Worm (Caenorhabditis elegans) whole organism, late embryonic: ENCODE results near the gene srx-46.

Experiments
- C38D4.7 ChIP-seq: fragments of 200-800 bp; sonication (Bioruptor generic); optimal IDR thresholded peaks from 2 replicates; lab custom pipeline; 2018; ENCODE audit warnings: mild to moderate bottlenecking, missing genetic modification characterization, moderate library complexity, missing compliant biosample characterization
- K02D7.2 ChIP-seq: sonication (generic microtip); optimal IDR thresholded peaks from 2 replicates; lab custom pipeline; 2017; ENCODE audit warnings: mild to moderate bottlenecking, missing genetic modification characterization, missing compliant biosample characterization
- K09A11.1 ChIP-seq: sonication (generic microtip); optimal IDR thresholded peaks from 2 replicates; lab custom pipeline; 2017; ENCODE audit warnings: antibody characterized with exemption, mild to moderate bottlenecking, missing genetic modification characterization, missing compliant biosample characterization; ENCODE audit not compliant: insufficient read depth
- Y22D7AL.16 ChIP-seq: sonication (generic microtip); optimal IDR thresholded peaks from 2 replicates; lab custom pipeline; 2016; ENCODE audit warnings: missing genetic modification characterization, missing compliant biosample characterization
- ahr-1 ChIP-seq: sonication (generic microtip); optimal IDR thresholded peaks from 2 replicates; lab custom pipeline; 2016; ENCODE audit warnings: missing genetic modification characterization, missing compliant biosample characterization
- ceh-18 ChIP-seq: sonication (generic microtip); optimal IDR thresholded peaks from 2 replicates; lab custom pipeline; 2016; ENCODE audit warnings: missing genetic modification characterization, missing compliant biosample characterization
- ceh-19 ChIP-seq: fragments of 200-800 bp; sonication (Bioruptor generic); optimal IDR thresholded peaks from 2 replicates; lab custom pipeline; 2018; ENCODE audit warnings: mild to moderate bottlenecking, missing genetic modification characterization, missing compliant biosample characterization
- ceh-2 ChIP-seq: sonication (generic microtip); optimal IDR thresholded peaks from 2 replicates; lab custom pipeline; 2016; ENCODE audit warnings: missing genotype, missing genetic modification characterization, missing compliant biosample characterization
- ceh-31 ChIP-seq: sonication (generic microtip); optimal IDR thresholded peaks from 2 replicates; lab custom pipeline; 2016; ENCODE audit warnings: missing genetic modification characterization, missing compliant biosample characterization
- ceh-34 ChIP-seq: sonication (generic microtip); optimal IDR thresholded peaks from 2 replicates; lab custom pipeline; 2016; ENCODE audit warnings: mild to moderate bottlenecking, missing genetic modification characterization, missing compliant biosample characterization
- ceh-6 ChIP-seq: fragments of 200-800 bp; sonication (Bioruptor generic); optimal IDR thresholded peaks from 2 replicates; lab custom pipeline; 2018; ENCODE audit warnings: mild to moderate bottlenecking, missing genetic modification characterization, missing compliant biosample characterization
- che-1 ChIP-seq: sonication (generic microtip); optimal IDR thresholded peaks from 2 replicates; lab custom pipeline; 2016; ENCODE audit warnings: mild to moderate bottlenecking, missing genetic modification characterization, missing compliant biosample characterization
- dmd-4 ChIP-seq: sonication (generic microtip); optimal IDR thresholded peaks from 2 replicates; lab custom pipeline; 2016; ENCODE audit warnings: borderline replicate concordance, missing genetic modification characterization, missing compliant biosample characterization
- elt-2 ChIP-seq: sonication (generic microtip); optimal IDR thresholded peaks from 2 replicates; lab custom pipeline; 2016; ENCODE audit warnings: missing genetic modification reagents, missing genetic modification characterization, missing compliant biosample characterization
- eyg-1 ChIP-seq: sonication (generic microtip); optimal IDR thresholded peaks from 2 replicates; lab custom pipeline; 2016; ENCODE audit warnings: missing genotype, missing genetic modification characterization, missing compliant biosample characterization
- fax-1 ChIP-seq: sonication (generic microtip); optimal IDR thresholded peaks from 2 replicates; lab custom pipeline; 2016; ENCODE audit warnings: missing genotype, missing genetic modification characterization, missing compliant biosample characterization
- fkh-10 ChIP-seq: fragments of 150-350 bp; optimal IDR thresholded peaks from 2 replicates; lab custom pipeline; 2014; ENCODE audit warnings: missing biosample characterization, missing genetic modification reagents, missing genetic modification characterization
- fkh-6 ChIP-seq: sonication (generic microtip); optimal IDR thresholded peaks from 2 replicates; lab custom pipeline; 2016; ENCODE audit warnings: missing genetic modification characterization, missing compliant biosample characterization
- gmeb-2 ChIP-seq: sonication (generic microtip); optimal IDR thresholded peaks from 2 replicates; lab custom pipeline; 2016; ENCODE audit warnings: missing genetic modification characterization, inconsistent platforms, missing compliant biosample characterization
- hlh-30 ChIP-seq: sonication (generic microtip); optimal IDR thresholded peaks from 2 replicates; lab custom pipeline; 2017; ENCODE audit warnings: antibody characterized with exemption, missing genetic modification characterization, missing compliant biosample characterization; ENCODE audit not compliant: insufficient read depth
- lim-6 ChIP-seq: sonication (generic microtip); optimal IDR thresholded peaks from 2 replicates; lab custom pipeline; 2016; ENCODE audit warnings: missing genetic modification characterization, missing compliant biosample characterization
- lin-11 ChIP-seq: fragments of 200-800 bp; sonication (Bioruptor generic); optimal IDR thresholded peaks from 2 replicates; lab custom pipeline; 2018; ENCODE audit warnings: mild to moderate bottlenecking, missing genetic modification characterization, missing compliant biosample characterization
- madf-2 ChIP-seq: sonication (generic microtip); optimal IDR thresholded peaks from 2 replicates; lab custom pipeline; 2017; ENCODE audit warnings: missing genetic modification characterization, missing compliant biosample characterization
- nfya-1 ChIP-seq: sonication (generic microtip); optimal IDR thresholded peaks from 2 replicates; lab custom pipeline; 2017; ENCODE audit warnings: missing genetic modification characterization, mild to moderate bottlenecking, missing compliant biosample characterization, antibody characterized with exemption, moderate library complexity
- nhr-232 ChIP-seq: sonication (generic microtip); optimal IDR thresholded peaks from 2 replicates; lab custom pipeline; 2016; ENCODE audit warnings: missing genetic modification characterization, missing compliant biosample characterization
- npax-4 ChIP-seq: sonication (generic microtip); optimal IDR thresholded peaks from 2 replicates; lab custom pipeline; 2016; ENCODE audit warnings: missing genetic modification characterization, missing compliant biosample characterization
- odd-2 ChIP-seq: sonication (generic microtip); optimal IDR thresholded peaks from 2 replicates; lab custom pipeline; 2017; ENCODE audit warnings: antibody characterized with exemption, mild to moderate bottlenecking, missing genetic modification characterization, missing compliant biosample characterization
- pag-3 ChIP-seq: sonication (generic microtip); optimal IDR thresholded peaks from 2 replicates; lab custom pipeline; 2016; ENCODE audit warnings: missing compliant biosample characterization, missing genetic modification characterization, borderline replicate concordance
- pat-9 ChIP-seq: fragments of 200-800 bp; sonication (Bioruptor generic); optimal IDR thresholded peaks from 2 replicates; lab custom pipeline; 2018; ENCODE audit warnings: mild to moderate bottlenecking, missing genetic modification characterization, moderate library complexity, missing compliant biosample characterization
- pax-1 ChIP-seq: fragments of 150-350 bp; optimal IDR thresholded peaks from 2 replicates; lab custom pipeline; 2014; ENCODE audit warnings: missing biosample characterization, missing genetic modification characterization
- pqm-1 ChIP-seq: sonication (generic microtip); optimal IDR thresholded peaks from 2 replicates; lab custom pipeline; 2016; ENCODE audit warnings: missing genetic modification characterization, missing compliant biosample characterization
- pros-1 ChIP-seq: fragments of 150-350 bp; optimal IDR thresholded peaks from 2 replicates; lab custom pipeline; 2014; ENCODE audit warnings: missing biosample characterization, missing genetic modification reagents, missing genetic modification characterization
- ref-2 ChIP-seq: sonication (generic microtip); optimal IDR thresholded peaks from 2 replicates; lab custom pipeline; 2016; ENCODE audit warnings: missing genetic modification characterization, missing compliant biosample characterization
- rnt-1 ChIP-seq: sonication (generic microtip); optimal IDR thresholded peaks from 2 replicates; lab custom pipeline; 2016; ENCODE audit warnings: missing genetic modification characterization, missing compliant biosample characterization
- sdc-2 ChIP-seq: sonication (generic microtip); optimal IDR thresholded peaks from 2 replicates; lab custom pipeline; 2016; ENCODE audit warnings: missing genotype, missing genetic modification characterization, missing compliant biosample characterization
- sox-2 ChIP-seq: fragments of 200-800 bp; sonication (Bioruptor generic); IDR thresholded peaks from 2 replicates; pipeline ENCODE4 v1.3.6; 2022; ENCODE audit warnings: missing genetic modification reagents, missing genetic modification characterization, missing compliant biosample characterization
- tbx-7 ChIP-seq: sonication (generic microtip); optimal IDR thresholded peaks from 2 replicates; lab custom pipeline; 2016; ENCODE audit warnings: missing genotype, missing genetic modification characterization, missing compliant biosample characterization
- unc-42 ChIP-seq: sonication (generic microtip); optimal IDR thresholded peaks from 2 replicates; lab custom pipeline; 2016; ENCODE audit warnings: missing genotype, missing genetic modification characterization, missing compliant biosample characterization
- ztf-16 ChIP-seq: sonication (generic microtip); optimal IDR thresholded peaks from 2 replicates; lab custom pipeline; 2017; ENCODE audit warnings: missing genetic modification characterization, missing compliant biosample characterization

The srx-46 gene

DNA sequence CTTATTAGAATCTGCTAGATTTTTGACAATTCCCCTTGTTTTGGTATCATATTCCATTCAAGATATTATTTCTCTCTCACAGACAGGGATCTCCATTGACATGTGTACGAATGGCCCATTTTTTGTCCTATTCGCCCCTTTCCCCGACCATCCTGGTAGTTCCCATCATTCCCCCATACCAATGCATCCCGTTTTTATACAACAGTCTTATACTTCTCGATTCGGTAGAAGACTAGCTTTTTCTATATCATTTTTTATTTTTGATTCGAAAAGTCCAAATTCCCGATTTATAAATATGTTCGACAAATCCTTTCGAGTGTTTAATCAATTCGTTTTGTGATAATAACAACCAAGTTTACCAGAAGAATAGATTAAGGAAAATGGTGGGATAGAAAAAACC, 26.1 kb upstream of the srx-46 start (continued):
- no peak for TF ChIP-seq ceh-19 (GFP tag; lab: Kevin White, UChicago)
- no peak for TF ChIP-seq ceh-18
- TF ChIP-seq K02D7.2, result no peak
- TF ChIP-seq, all 69 proteins: peak for 0

- TF ChIP-seq fkh-10 (GFP tag; lab: Kevin White, UChicago) (no peak), pax-1 (no peak), unc-42 (no peak), nfya-1 (tag; lab: Kevin White, UChicago) (no peak), ceh-34 (tag; lab: Kevin White, UChicago) (no peak), madf-2 (tag; lab: Kevin White, UChicago) (no peak), nhr-232 (tag; lab: Kevin White, UChicago) (no peak), dmd-4 (tag; lab: Kevin White, UChicago) (no peak), gmeb-2 (tag; lab: Kevin White, UChicago) (no peak), che-1 (tag; lab: Kevin White, UChicago) (no peak), pat-9 (tag; lab: Kevin White, UChicago) (no peak), hlh-30 (tag; lab: Kevin White, UChicago) (no peak), ceh-6 (GFP tag; lab: Kevin White, UChicago) (no peak), ceh-18 (no peak), npax-4 (tag; lab: Kevin White, UChicago) (no peak)
Observed at ce11 chrV:9327691-9328090, 25.4 kb upstream of the srx-46 start.

DNA sequence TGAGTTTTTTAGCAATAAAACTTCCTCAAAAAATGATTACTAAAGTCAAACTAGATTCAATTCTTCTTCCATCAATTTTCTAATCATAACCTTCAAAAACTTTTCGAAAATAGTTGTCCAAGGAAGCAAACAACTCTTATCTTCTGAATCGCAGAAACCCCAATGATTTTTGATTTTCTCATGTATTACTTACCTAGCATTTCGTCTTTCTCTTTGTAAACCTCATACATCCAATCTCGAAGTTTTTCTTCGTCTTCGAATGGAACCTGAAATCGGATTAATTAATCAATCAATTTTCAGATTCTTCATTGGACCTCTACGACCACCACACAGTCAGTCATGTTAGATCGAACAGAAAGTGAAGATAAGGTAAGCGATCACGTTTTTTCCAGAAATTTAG, 24.4 kb upstream of the srx-46 start, which contains the start of gene K07B1.4:
Gene K07B1.4, plus strand, starts transcription at position 301 of the 400 bp plus-strand sequence.
- TF ChIP-seq eyg-1 (tag; lab: Kevin White, UChicago), result no peak
- TF ChIP-seq ref-2, result no peak
- no peak for TF ChIP-seq ahr-1 (tag; lab: Kevin White, UChicago)
- TF ChIP-seq pros-1 (tag; lab: Kevin White, UChicago), result no peak
- no peak for TF ChIP-seq pqm-1
- TF ChIP-seq sdc-2 (tag; lab: Kevin White, UChicago), result no peak
- no peak for TF ChIP-seq rnt-1 (tag; lab: Kevin White, UChicago)
- TF ChIP-seq che-1 (tag; lab: Kevin White, UChicago), result no peak
- TF ChIP-seq K09A11.1 (tag; lab: Kevin White, UChicago), result no peak
- TF ChIP-seq ztf-16 (tag; lab: Kevin White, UChicago), result no peak
- TF ChIP-seq, all 69 proteins: peak for 0

- TF ChIP-seq fax-1 (tag; lab: Kevin White, UChicago) (no peak), tbx-7 (tag; lab: Kevin White, UChicago) (no peak), dmd-4 (tag; lab: Kevin White, UChicago) (no peak), lin-11 (tag; lab: Kevin White, UChicago) (no peak), sox-2 (GFP tag; lab: Robert Waterston, UW) (no peak), ceh-31 (tag; lab: Kevin White, UChicago) (no peak), Y22D7AL.16 (tag; lab: Kevin White, UChicago) (no peak), C38D4.7 (GFP tag; lab: Kevin White, UChicago) (no peak), odd-2 (tag; lab: Kevin White, UChicago) (no peak), sdc-2 (tag; lab: Kevin White, UChicago) (no peak), pag-3 (tag; lab: Kevin White, UChicago) (no peak), ceh-2 (tag; lab: Kevin White, UChicago) (no peak), lim-6 (no peak), unc-42 (no peak), fkh-6 (no peak), che-1 (tag; lab: Kevin White, UChicago) (no peak), elt-2 (no peak)
Observed at ce11 chrV:9329245-9329979, 23.6 kb upstream of the srx-46 start.
